Fruit fly (Drosophila melanogaster) whole organism, embryonic: Measurements from ENCODE around the gene CG33233.
A peak's percentile ranks its signal among the peaks of the same experiment; 100 is the strongest.

Experiments used
- Bteb2 ChIP-seq: fragments of 200-800 bp; sonication (Bioruptor generic); optimal IDR thresholded peaks from 2 replicates; lab custom pipeline; 2016; ENCODE audit warnings: missing biosample characterization, missing genetic modification characterization
- CG10267 ChIP-seq: fragments of 200-800 bp; sonication (Bioruptor generic); optimal IDR thresholded peaks from 2 replicates; lab custom pipeline; 2018; ENCODE audit warnings: missing biosample characterization, mild to moderate bottlenecking, missing genetic modification characterization, moderate library complexity
- CG10366 ChIP-seq: fragments of 200-800 bp; sonication (Bioruptor generic); IDR thresholded peaks from 2 replicates; pipeline ENCODE4 v1.3.6; 2022; ENCODE audit warnings: missing biosample characterization, missing genetic modification characterization
- CG14441 ChIP-seq: fragments of 200-800 bp; sonication (Bioruptor generic); IDR thresholded peaks from 2 replicates; pipeline ENCODE4 v1.3.6; 2022; ENCODE audit warnings: missing biosample characterization, missing genetic modification characterization
- CG16779 ChIP-seq: fragments of 200-800 bp; sonication (Bioruptor generic); IDR thresholded peaks from 2 replicates; pipeline ENCODE4 v1.3.6; 2022; ENCODE audit warnings: missing biosample characterization, missing genetic modification characterization
- CG1792 ChIP-seq: fragments of 200-800 bp; sonication (Bioruptor generic); optimal IDR thresholded peaks from 2 replicates; lab custom pipeline; 2016; ENCODE audit warnings: missing biosample characterization, missing genetic modification characterization
- CG3407 ChIP-seq: fragments of 200-800 bp; sonication (Bioruptor generic); optimal IDR thresholded peaks from 2 replicates; lab custom pipeline; 2018; ENCODE audit warnings: missing biosample characterization, mild to moderate bottlenecking, missing genetic modification characterization
- CG4424 ChIP-seq: fragments of 200-800 bp; sonication (Bioruptor generic); optimal IDR thresholded peaks from 3 replicates; lab custom pipeline; 2016; ENCODE audit warnings: missing biosample characterization, missing genetic modification characterization
- CG6689 ChIP-seq: fragments of 200-800 bp; sonication (Bioruptor generic); IDR thresholded peaks from 2 replicates; pipeline ENCODE4 v1.3.6; 2022; ENCODE audit warnings: missing biosample characterization, missing genetic modification characterization
- CG9727 ChIP-seq: fragments of 200-800 bp; sonication (Bioruptor generic); optimal IDR thresholded peaks from 3 replicates; lab custom pipeline; 2017; ENCODE audit warnings: missing biosample characterization, mild to moderate bottlenecking, missing genetic modification characterization
- CG9797 ChIP-seq: fragments of 200-800 bp; sonication (Bioruptor generic); optimal IDR thresholded peaks from 3 replicates; lab custom pipeline; 2018; ENCODE audit warnings: missing biosample characterization, mild to moderate bottlenecking, missing genetic modification characterization
- CG9932 ChIP-seq: fragments of 200-800 bp; sonication (Bioruptor generic); IDR thresholded peaks from 2 replicates; pipeline ENCODE4 v1.3.6; 2022; ENCODE audit warnings: missing biosample characterization, missing genetic modification characterization
- CHES-1-like ChIP-seq: fragments of 200-800 bp; sonication (Bioruptor generic); optimal IDR thresholded peaks from 2 replicates; lab custom pipeline; 2016; ENCODE audit warnings: missing biosample characterization, missing genetic modification characterization
- Chrac-16 ChIP-seq: fragments of 200-800 bp; sonication (Bioruptor generic); optimal IDR thresholded peaks from 3 replicates; lab custom pipeline; 2016; ENCODE audit warnings: missing biosample characterization, missing genetic modification characterization
- CkIIα-i1 ChIP-seq: fragments of 200-800 bp; sonication (Bioruptor generic); IDR thresholded peaks from 2 replicates; pipeline ENCODE4 v1.3.6; 2022; ENCODE audit warnings: missing biosample characterization, missing genetic modification characterization
- D19B ChIP-seq: fragments of 200-800 bp; sonication (Bioruptor generic); optimal IDR thresholded peaks from 2 replicates; lab custom pipeline; 2017; ENCODE audit warnings: missing biosample characterization, mild to moderate bottlenecking, missing genetic modification characterization
- Dip2 ChIP-seq: fragments of 200-800 bp; sonication (Bioruptor generic); IDR thresholded peaks from 2 replicates; pipeline ENCODE4 v1.3.6; 2022; ENCODE audit warnings: missing biosample characterization, missing genetic modification characterization
- Fer2 ChIP-seq: fragments of 200-800 bp; sonication (Bioruptor generic); optimal IDR thresholded peaks from 2 replicates; lab custom pipeline; 2018; ENCODE audit warnings: missing biosample characterization, mild to moderate bottlenecking, missing genetic modification characterization, moderate library complexity
- HLHmδ ChIP-seq: fragments of 200-800 bp; sonication (Bioruptor generic); optimal IDR thresholded peaks from 2 replicates; lab custom pipeline; 2018; ENCODE audit warnings: missing biosample characterization, mild to moderate bottlenecking, missing genetic modification characterization, moderate library complexity
- Hey ChIP-seq: fragments of 200-800 bp; sonication (Bioruptor generic); optimal IDR thresholded peaks from 3 replicates; lab custom pipeline; 2018; ENCODE audit warnings: missing biosample characterization, mild to moderate bottlenecking, missing genetic modification characterization
- HmgZ ChIP-seq: fragments of 200-800 bp; sonication (Bioruptor generic); optimal IDR thresholded peaks from 2 replicates; lab custom pipeline; 2018; ENCODE audit warnings: missing biosample characterization, mild to moderate bottlenecking, missing genetic modification characterization
- Hr39 ChIP-seq: fragments of >200 bp; optimal IDR thresholded peaks from 2 replicates; lab custom pipeline; 2017
- Mrtf ChIP-seq: fragments of 200-800 bp; sonication (Bioruptor generic); IDR thresholded peaks from 3 replicates; pipeline ENCODE4 v1.3.6; 2022; ENCODE audit warnings: missing biosample characterization, missing genetic modification characterization
- Opbp ChIP-seq: fragments of 200-800 bp; sonication (Bioruptor generic); IDR thresholded peaks from 3 replicates; pipeline ENCODE4 v1.3.6; 2022; ENCODE audit warnings: missing biosample characterization, missing genetic modification characterization; ENCODE audit not compliant: partially characterized antibody
- Pdp1 ChIP-seq, 2 experiments: fragments of 200-800 bp; sonication (Bioruptor generic); optimal IDR thresholded peaks; 3 replicates each; lab custom pipeline; 2016; ENCODE audit warnings: missing biosample characterization in 2 of 2, missing genetic modification characterization in 2 of 2, mild to moderate bottlenecking in 1 of 2, moderate library complexity in 1 of 2
- Spps ChIP-seq: fragments of 200-800 bp; sonication (Bioruptor generic); optimal IDR thresholded peaks from 2 replicates; lab custom pipeline; 2018; ENCODE audit warnings: missing biosample characterization, mild to moderate bottlenecking, missing genetic modification characterization
- Ssrp ChIP-seq: fragments of 200-800 bp; sonication (Bioruptor generic); optimal IDR thresholded peaks from 2 replicates; lab custom pipeline; 2018; ENCODE audit warnings: missing biosample characterization, mild to moderate bottlenecking, missing genetic modification characterization, moderate library complexity
- Trl ChIP-seq, 3 experiments: fragments of >200 bp in 2 of 3; fragments of 200-800 bp in 1 of 3; sonication (Bioruptor generic) in 1 of 3; optimal IDR thresholded peaks; 2 replicates in 1 of 3; 3 replicates in 2 of 3; lab custom pipeline; 2016 to 2017; ENCODE audit warnings: missing biosample characterization in 1 of 3, missing genetic modification characterization in 1 of 3
- bsh ChIP-seq, 2 experiments: fragments of 200-800 bp; sonication (Bioruptor generic); optimal IDR thresholded peaks; 2 replicates each; lab custom pipeline; 2017 to 2018; ENCODE audit warnings: mild to moderate bottlenecking in 2 of 2, missing biosample characterization in 2 of 2, missing genetic modification characterization in 2 of 2, moderate library complexity in 1 of 2
- crol ChIP-seq: fragments of 200-800 bp; sonication (Bioruptor generic); IDR thresholded peaks from 2 replicates; pipeline ENCODE4 v1.3.6; 2022; ENCODE audit warnings: missing biosample characterization, missing genetic modification characterization
- crp ChIP-seq, 2 experiments: fragments of 200-800 bp; sonication (Bioruptor generic); optimal IDR thresholded peaks; 2 replicates in 1 of 2; 3 replicates in 1 of 2; lab custom pipeline; 2017; ENCODE audit warnings: missing biosample characterization in 2 of 2, missing genetic modification characterization in 2 of 2, mild to moderate bottlenecking in 1 of 2, moderate library complexity in 1 of 2
- da ChIP-seq: fragments of 200-800 bp; sonication (Bioruptor generic); optimal IDR thresholded peaks from 2 replicates; lab custom pipeline; 2016; ENCODE audit warnings: missing biosample characterization, missing genetic modification characterization
- dm ChIP-seq: fragments of 200-800 bp; sonication (Bioruptor generic); optimal IDR thresholded peaks from 3 replicates; lab custom pipeline; 2016; ENCODE audit warnings: missing biosample characterization, missing genetic modification characterization
- dmrt99B ChIP-seq: fragments of 200-800 bp; sonication (Bioruptor generic); optimal IDR thresholded peaks from 2 replicates; lab custom pipeline; 2018; ENCODE audit warnings: missing biosample characterization, mild to moderate bottlenecking, missing genetic modification characterization, moderate library complexity
- en ChIP-seq: fragments of 200-800 bp; sonication (Bioruptor generic); optimal IDR thresholded peaks from 2 replicates; lab custom pipeline; 2016; ENCODE audit warnings: missing biosample characterization, missing genetic modification characterization
- fd3F ChIP-seq: fragments of 200-800 bp; sonication (Bioruptor generic); optimal IDR thresholded peaks from 2 replicates; lab custom pipeline; 2018; ENCODE audit warnings: missing biosample characterization, mild to moderate bottlenecking, missing genetic modification characterization, moderate library complexity
- gcm ChIP-seq: fragments of 200-800 bp; sonication (Bioruptor generic); optimal IDR thresholded peaks from 2 replicates; lab custom pipeline; 2019; ENCODE audit warnings: missing biosample characterization, mild to moderate bottlenecking, missing genetic modification characterization, moderate library complexity
- gem ChIP-seq: fragments of 200-800 bp; sonication (Bioruptor generic); optimal IDR thresholded peaks from 2 replicates; lab custom pipeline; 2019; ENCODE audit warnings: missing biosample characterization, mild to moderate bottlenecking, missing genetic modification characterization, moderate library complexity
- h ChIP-seq: fragments of >200 bp; optimal IDR thresholded peaks from 2 replicates; lab custom pipeline; 2017
- her ChIP-seq: fragments of 200-800 bp; sonication (Bioruptor generic); optimal IDR thresholded peaks from 2 replicates; lab custom pipeline; 2016; ENCODE audit warnings: missing biosample characterization, missing genetic modification characterization
- hkb ChIP-seq, 2 experiments: fragments of 200-800 bp in 1 of 2; fragments of >200 bp in 1 of 2; sonication (Bioruptor generic) in 1 of 2; IDR thresholded peaks in 1 of 2; optimal IDR thresholded peaks in 1 of 2; 2 replicates each; pipeline versions ENCODE4 v1.3.6 to Lab custom; 2017 to 2022; ENCODE audit warnings: missing biosample characterization in 1 of 2, missing genetic modification characterization in 1 of 2
- hth ChIP-seq: fragments of >200 bp; optimal IDR thresholded peaks from 2 replicates; lab custom pipeline; 2017; ENCODE audit warnings: inconsistent platforms
- klu ChIP-seq: fragments of 200-800 bp; sonication (Bioruptor generic); IDR thresholded peaks from 2 replicates; pipeline ENCODE4 v1.3.6; 2022; ENCODE audit warnings: missing biosample characterization, missing genetic modification characterization
- lov ChIP-seq, 2 experiments: fragments of 200-800 bp in 1 of 2; fragments of >200 bp in 1 of 2; sonication (Bioruptor generic) in 1 of 2; IDR thresholded peaks in 1 of 2; optimal IDR thresholded peaks in 1 of 2; 2 replicates in 1 of 2; 3 replicates in 1 of 2; pipeline versions ENCODE4 v1.3.6 to Lab custom; 2017 to 2022; ENCODE audit warnings: missing biosample characterization in 1 of 2, missing genetic modification characterization in 1 of 2
- mirr ChIP-seq: fragments of 200-800 bp; sonication (Bioruptor generic); optimal IDR thresholded peaks from 3 replicates; lab custom pipeline; 2018; ENCODE audit warnings: missing biosample characterization, mild to moderate bottlenecking, missing genetic modification characterization
- p53 ChIP-seq: fragments of 200-800 bp; sonication (Bioruptor generic); optimal IDR thresholded peaks from 2 replicates; lab custom pipeline; 2016; ENCODE audit warnings: missing biosample characterization, missing genetic modification characterization
- pan ChIP-seq, 4 experiments: fragments of >200 bp in 3 of 4; fragments of 200-800 bp in 1 of 4; sonication (Bioruptor generic) in 1 of 4; optimal IDR thresholded peaks in 3 of 4; IDR thresholded peaks in 1 of 4; 2 replicates each; pipeline versions ENCODE4 v1.3.6 to Lab custom; 2017 to 2022; ENCODE audit warnings: missing biosample characterization in 2 of 4, missing genetic modification characterization in 2 of 4, mixed read lengths in 1 of 4
- sens ChIP-seq: fragments of 200-800 bp; sonication (Bioruptor generic); peaks from one replicate; lab custom pipeline; 2016; ENCODE audit warnings: missing biosample characterization, missing genetic modification characterization
- usp ChIP-seq: fragments of >200 bp; optimal IDR thresholded peaks from 2 replicates; lab custom pipeline; 2017; ENCODE audit warnings: missing biosample characterization, missing genetic modification characterization
- zfh1 ChIP-seq: fragments of 200-800 bp; sonication (Bioruptor generic); IDR thresholded peaks from 3 replicates; pipeline ENCODE4 v1.3.6; 2022; ENCODE audit warnings: missing biosample characterization, missing genetic modification characterization

The CG33233 gene

DNA sequence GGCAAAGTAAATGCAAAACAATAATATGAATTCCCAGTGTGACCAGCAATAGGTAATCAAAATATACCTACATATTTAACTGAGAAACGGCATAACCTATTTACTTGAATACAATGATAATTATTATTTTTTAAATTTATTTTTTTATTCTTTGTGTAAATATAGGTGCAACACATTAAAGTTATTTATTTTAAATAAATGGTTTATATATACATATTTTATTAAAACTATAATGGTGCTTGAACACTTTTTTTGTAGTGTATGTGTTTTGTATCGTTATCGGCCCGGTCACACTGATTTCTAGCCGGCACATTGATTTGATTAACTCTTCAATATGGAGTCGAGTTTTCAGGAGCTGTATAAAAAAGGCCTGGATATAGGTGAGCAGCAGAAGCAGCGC is 7.6 kb upstream of the CG33233 start, which contains the start of the genes ProRS-m, CG42304 and Snup (continued):
- peak; percentile 47; the same call in 1 of the 2 replicates for TF ChIP-seq klu (GFP tag; lab: Robert Waterston, UW)
- TF ChIP-seq CG10366 (GFP tag; lab: Robert Waterston, UW) = peak; percentile 61
- TF ChIP-seq Ssrp (tag; lab: Kevin White, UChicago) = peak; percentile 47
- no peak for TF ChIP-seq mirr
- TF ChIP-seq HmgZ (tag; lab: Kevin White, UChicago) = peak; percentile 1
- no peak for TF ChIP-seq Opbp (GFP tag; lab: Robert Waterston, UW)
- TF ChIP-seq usp (GFP tag; lab: Kevin White, UChicago) = no peak
- no peak for TF ChIP-seq CG3407 (GFP tag; lab: Kevin White, UChicago)
- no peak for TF ChIP-seq Pdp1 (GFP tag; optimal IDR thresholded peaks at IDR 0.05; lab: Kevin White, UChicago)
- peak; percentile 84 for TF ChIP-seq gem (tag; lab: Kevin White, UChicago)
- TF ChIP-seq Trl (optimal IDR thresholded peaks at IDR 0.05; lab: Kevin White, UChicago) = no peak
- no peak for TF ChIP-seq Trl (GFP tag; optimal IDR thresholded peaks at IDR 0.05; lab: Kevin White, UChicago)
- TF ChIP-seq gcm (GFP tag; lab: Kevin White, UChicago) = no peak
- TF ChIP-seq CG9932 = peak; percentile 56; the same call in 1 of the 2 replicates
- no peak for TF ChIP-seq lov (optimal IDR thresholded peaks at IDR 0.05; lab: Kevin White, UChicago)
- no peak for TF ChIP-seq lov (GFP tag; IDR thresholded peaks at IDR 0.05; lab: Robert Waterston, UW)
- TF ChIP-seq hth (lab: Kevin White, UChicago) = no peak
- no peak for TF ChIP-seq Bteb2 (GFP tag; lab: Kevin White, UChicago)
- TF ChIP-seq CHES-1-like (GFP tag; lab: Kevin White, UChicago) = no peak
- TF ChIP-seq Dip2 (GFP tag; lab: Robert Waterston, UW) = no peak
- TF ChIP-seq CG9797 (GFP tag; lab: Kevin White, UChicago) = peak; percentile 60
- TF ChIP-seq CG16779 (GFP tag; lab: Robert Waterston, UW) = no peak
- TF ChIP-seq p53 (GFP tag; lab: Kevin White, UChicago) = no peak
- no peak for TF ChIP-seq Fer2 (tag; lab: Kevin White, UChicago)
- no peak for TF ChIP-seq CG4424 (GFP tag; lab: Kevin White, UChicago)
- TF ChIP-seq Hr39 = no peak
- peak; percentile 5 for TF ChIP-seq Chrac-16
- TF ChIP-seq CG14441 (GFP tag; lab: Robert Waterston, UW) = peak; percentile 71
- TF ChIP-seq dmrt99B (tag; lab: Kevin White, UChicago) = no peak
- peak; percentile 26 for TF ChIP-seq fd3F
- peak; percentile 63 for TF ChIP-seq CG10267 (tag; lab: Kevin White, UChicago)
- TF ChIP-seq Hey = no peak
- TF ChIP-seq pan (optimal IDR thresholded peaks at IDR 0.05; lab: Kevin White, UChicago) = no peak
- peak in 1 of 2 experiments; percentile 82 for TF ChIP-seq pan (GFP tag; optimal IDR thresholded peaks at IDR 0.05 in 1 of 2, IDR thresholded peaks at IDR 0.05 in 1 of 2)
- no peak for TF ChIP-seq crol (GFP tag; lab: Robert Waterston, UW)
- no peak for TF ChIP-seq hkb (optimal IDR thresholded peaks at IDR 0.05; lab: Kevin White, UChicago)
- TF ChIP-seq hkb (GFP tag; IDR thresholded peaks at IDR 0.05; lab: Robert Waterston, UW) = peak; percentile 63; the same call in 1 of the 2 replicates
- TF ChIP-seq Mrtf (GFP tag; lab: Robert Waterston, UW) = no peak
- TF ChIP-seq CkIIα-i1 (GFP tag; lab: Robert Waterston, UW) = no peak
- 0 out of 3 replicates have a peak, but pooled peaks have one; percentile 53 for TF ChIP-seq zfh1
- TF ChIP-seq CG6689 = peak; percentile 79
- TF ChIP-seq sens (GFP tag; lab: Kevin White, UChicago) = peak; percentile 53
- TF ChIP-seq her (GFP tag; lab: Kevin White, UChicago) = no peak
- TF ChIP-seq da (GFP tag; lab: Kevin White, UChicago) = no peak
- peak; percentile 56 for TF ChIP-seq CG9727 (GFP tag; lab: Kevin White, UChicago)
- no peak for TF ChIP-seq en (GFP tag; lab: Kevin White, UChicago)
- peak in 1 of 2 experiments; percentile 4 for TF ChIP-seq crp (GFP tag; optimal IDR thresholded peaks at IDR 0.05; lab: Kevin White, UChicago)
- TF ChIP-seq CG1792 = no peak
- no peak for TF ChIP-seq h (lab: Kevin White, UChicago)
- TF ChIP-seq dm = no peak
- no peak for TF ChIP-seq bsh (GFP tag; optimal IDR thresholded peaks at IDR 0.05; lab: Kevin White, UChicago)
- no peak for TF ChIP-seq D19B (GFP tag; lab: Kevin White, UChicago)
- TF ChIP-seq HLHmδ = no peak
- peak; percentile 13 for TF ChIP-seq Spps (tag; lab: Kevin White, UChicago)
